Fruit fly (Drosophila melanogaster) whole organism, embryonic: Measurements from ENCODE around the gene His3.3A.

Experiments used
- Abd-B ChIP-seq: fragments of 200-800 bp; sonication (Bioruptor generic); optimal IDR thresholded peaks from 2 replicates; lab custom pipeline; 2018; ENCODE audit warnings: missing biosample characterization, mild to moderate bottlenecking, missing genetic modification characterization, moderate library complexity
- CG10462 ChIP-seq: fragments of 200-800 bp; sonication (Bioruptor generic); optimal IDR thresholded peaks from 2 replicates; lab custom pipeline; 2016; ENCODE audit warnings: missing biosample characterization, missing genetic modification characterization
- abd-A ChIP-seq: fragments of 200-800 bp; sonication (Bioruptor generic); optimal IDR thresholded peaks from 3 replicates; lab custom pipeline; 2019; ENCODE audit warnings: missing biosample characterization, mild to moderate bottlenecking, missing genetic modification characterization, moderate library complexity
- bbx ChIP-seq: fragments of 200-800 bp; sonication (Bioruptor generic); IDR thresholded peaks from 2 replicates; pipeline ENCODE4 v1.3.6; 2022; ENCODE audit warnings: missing biosample characterization, missing genetic modification characterization; ENCODE audit not compliant: partially characterized antibody
- exex ChIP-seq: fragments of 200-800 bp; sonication (Bioruptor generic); optimal IDR thresholded peaks from 4 replicates; lab custom pipeline; 2018; ENCODE audit warnings: missing biosample characterization, mild to moderate bottlenecking, missing genetic modification characterization, moderate library complexity
- gsb ChIP-seq: fragments of 200-800 bp; sonication (Bioruptor generic); IDR thresholded peaks from 2 replicates; pipeline ENCODE4 v1.3.6; 2022; ENCODE audit warnings: missing biosample characterization, missing genetic modification characterization
- inv ChIP-seq: fragments of 200-800 bp; sonication (Bioruptor generic); IDR thresholded peaks from 2 replicates; pipeline ENCODE4 v1.3.6; 2022; ENCODE audit warnings: missing biosample characterization, missing genetic modification characterization; ENCODE audit not compliant: partially characterized antibody

- TF ChIP-seq exex (tag; lab: Kevin White, UChicago) (no peak), CG10462 (GFP tag; lab: Kevin White, UChicago) (no peak), abd-A (no peak), Abd-B (no peak), inv (GFP tag; lab: Robert Waterston, UW) (no peak), gsb (GFP tag; lab: Robert Waterston, UW) (no peak), bbx (GFP tag; lab: Robert Waterston, UW) (no peak)
Observed at dm6 chr2L:5025557-5025956, 29.3 kb upstream of the His3.3A start.
